Fruit fly (Drosophila melanogaster) whole organism: Measurements from ENCODE around the gene Toll-9.

Experiments used
- Dll ChIP-seq: fragments of >200 bp; optimal IDR thresholded peaks from 2 replicates; lab custom pipeline; 2017
- EcR ChIP-seq, 2 experiments: fragments of >200 bp; optimal IDR thresholded peaks; 2 replicates each; lab custom pipeline; 2017; ENCODE audit warnings: missing biosample characterization in 2 of 2, missing genetic modification characterization in 2 of 2, missing genetic modification reagents in 2 of 2
- pan ChIP-seq: fragments of >200 bp; optimal IDR thresholded peaks from 2 replicates; lab custom pipeline; 2017
- psq ChIP-seq: fragments of >200 bp; optimal IDR thresholded peaks from 2 replicates; lab custom pipeline; 2017
- usp ChIP-seq: fragments of >200 bp; optimal IDR thresholded peaks from 2 replicates; lab custom pipeline; 2017; ENCODE audit warnings: missing biosample characterization, missing genetic modification characterization, mixed read lengths

dm6 chr3L:20354872-20355271 lies 11.7 kb downstream of the Toll-9 start:
- TF ChIP-seq psq, result no peak
- TF ChIP-seq usp (GFP tag; lab: Kevin White, UChicago), result no peak
- TF ChIP-seq Dll, result no peak
- no peak for TF ChIP-seq pan
- TF ChIP-seq EcR (GFP tag; optimal IDR thresholded peaks at IDR 0.05; lab: Kevin White, UChicago), result no peak
